Worm (Caenorhabditis elegans): ENCODE data around the gene mics-1.

mics-1 gene

DNA sequence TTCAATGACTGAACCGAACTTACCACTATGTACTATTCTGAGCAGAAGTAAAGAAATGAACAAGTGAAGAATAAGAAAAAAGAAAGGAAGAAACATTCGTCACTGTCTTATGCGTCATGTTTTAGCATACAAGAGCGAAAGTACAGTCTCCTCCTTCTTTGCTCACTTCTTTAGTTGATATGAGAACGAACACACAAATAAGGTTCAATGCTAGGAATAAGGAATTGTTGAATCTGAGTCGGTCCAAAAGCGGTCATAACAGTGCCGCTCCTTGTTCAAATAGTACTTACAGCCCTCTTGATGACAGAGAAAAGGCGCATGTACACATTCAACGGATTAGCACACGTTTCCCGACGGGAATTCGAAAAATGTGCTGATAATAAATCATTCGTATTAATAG lies 39.0 kb downstream of the mics-1 start, which contains the start of gene F25D1.8:
Gene F25D1.8 (plus strand): TSS at position 301 of the 400 bp plus-strand sequence.
- TF ChIP-seq nhr-10 (tag; optimal IDR thresholded peaks at IDR 0.05) (no peak), R02D3.7 (tag; optimal IDR thresholded peaks at IDR 0.05) (no peak)

ce11 chrV:10536808-10537207 lies 41.3 kb downstream of the mics-1 start:
- TF ChIP-seq nhr-25 (tag; optimal IDR thresholded peaks at IDR 0.05) (peak; percentile 93), Y55F3AM.14 (GFP tag; optimal IDR thresholded peaks at IDR 0.05) (peak; percentile 86), C34F6.9 (tag; optimal IDR thresholded peaks at IDR 0.05) (peak; percentile 98), zag-1 (tag; optimal IDR thresholded peaks at IDR 0.05) (peak; percentile 64), mdl-1 (tag; optimal IDR thresholded peaks at IDR 0.05) (peak in 1 of 2 experiments; percentile 79), lin-39 (tag; optimal IDR thresholded peaks at IDR 0.05) (peak; percentile 2), aly-2 (tag; optimal IDR thresholded peaks at IDR 0.05) (no peak), mbf-1 (tag; optimal IDR thresholded peaks at IDR 0.05) (no peak), fos-1 (tag; optimal IDR thresholded peaks at IDR 0.05) (peak; percentile 89), gmeb-1 (tag; optimal IDR thresholded peaks at IDR 0.05) (peak; percentile 96), ceh-82 (tag; optimal IDR thresholded peaks at IDR 0.05) (peak; percentile 44), ztf-4 (tag; optimal IDR thresholded peaks at IDR 0.05) (peak; percentile 69), elt-1 (tag; optimal IDR thresholded peaks at IDR 0.05) (no peak), crh-2 (tag; optimal IDR thresholded peaks at IDR 0.05) (peak; percentile 96), nhr-6 (tag; optimal IDR thresholded peaks at IDR 0.05) (peak; percentile 93), peb-1 (tag; optimal IDR thresholded peaks at IDR 0.05) (no peak), nhr-77 (tag; optimal IDR thresholded peaks at IDR 0.05) (peak; percentile 48), skn-1 (tag; optimal IDR thresholded peaks at IDR 0.05) (no peak), sma-9 (GFP tag; optimal IDR thresholded peaks at IDR 0.05) (peak; percentile 95), sma-9 (tag; optimal IDR thresholded peaks at IDR 0.05) (no peak), ZK546.5 (tag; optimal IDR thresholded peaks at IDR 0.05) (peak; percentile 12), nhr-10 (tag; optimal IDR thresholded peaks at IDR 0.05) (peak; percentile 31), sma-3 (GFP tag; optimal IDR thresholded peaks at IDR 0.05) (peak; percentile 87), snpc-4 (tag; optimal IDR thresholded peaks at IDR 0.05) (peak; percentile 85), unc-62 (GFP tag; optimal IDR thresholded peaks at IDR 0.05) (peak; percentile 32), nhr-23 (tag; optimal IDR thresholded peaks at IDR 0.05) (no peak), alr-1 (tag; optimal IDR thresholded peaks at IDR 0.05) (no peak), nhr-11 (tag; optimal IDR thresholded peaks at IDR 0.05) (no peak), nhr-237 (tag; optimal IDR thresholded peaks at IDR 0.05) (no peak), R02D3.7 (tag; optimal IDR thresholded peaks at IDR 0.05) (peak; percentile 42), ama-1 (optimal IDR thresholded peaks at IDR 0.05) (peak; percentile 74), elt-3 (tag; optimal IDR thresholded peaks at IDR 0.05) (no peak), nhr-21 (tag; optimal IDR thresholded peaks at IDR 0.05) (peak; percentile 87), egl-27 (tag; optimal IDR thresholded peaks at IDR 0.05) (peak; percentile 87), unc-55 (GFP tag; optimal IDR thresholded peaks at IDR 0.05) (peak; percentile 94), F13H6.1 (tag; optimal IDR thresholded peaks at IDR 0.05) (peak; percentile 94), ceh-16 (tag; optimal IDR thresholded peaks at IDR 0.05) (peak; percentile 86), lsy-2 (tag; optimal IDR thresholded peaks at IDR 0.05) (peak; percentile 86 to 95), mab-5 (tag; optimal IDR thresholded peaks at IDR 0.05) (peak; percentile 87), lin-11 (tag; optimal IDR thresholded peaks at IDR 0.05) (peak; percentile 93), nhr-12 (tag; optimal IDR thresholded peaks at IDR 0.05) (peak; percentile 19), nhr-129 (tag; optimal IDR thresholded peaks at IDR 0.05) (peak; percentile 97), ztf-1 (GFP tag; conservative IDR thresholded peaks at IDR 0.05) (no peak), sem-4 (tag; optimal IDR thresholded peaks at IDR 0.05) (peak; percentile 95), ztf-11 (tag; optimal IDR thresholded peaks at IDR 0.05) (no peak), lin-13 (GFP tag; optimal IDR thresholded peaks at IDR 0.05) (peak; percentile 93), blmp-1 (tag; optimal IDR thresholded peaks at IDR 0.05; ENCODE audit: insufficient read depth) (peak; percentile 52), dmd-4 (tag; optimal IDR thresholded peaks at IDR 0.05) (no peak), unc-39 (tag; optimal IDR thresholded peaks at IDR 0.05) (no peak)

Data from whole organism, L2 larva.